Worm (Caenorhabditis elegans): Measurements from ENCODE around the gene rpb-8.

rpb-8 gene

ce11 chrIII:4930154-4930679, 12.4 kb upstream of the rpb-8 start, which contains the start of gene set-2 (continued):
- TF ChIP-seq fos-1 (tag; optimal IDR thresholded peaks at IDR 0.05): peak; percentile 14
- TF ChIP-seq nhr-6 (tag; optimal IDR thresholded peaks at IDR 0.05): no peak
- TF ChIP-seq F13H6.1 (tag; optimal IDR thresholded peaks at IDR 0.05): peak; percentile 65
- TF ChIP-seq nhr-21 (tag; optimal IDR thresholded peaks at IDR 0.05): no peak
- TF ChIP-seq blmp-1 (tag; optimal IDR thresholded peaks at IDR 0.05; ENCODE audit: insufficient read depth): no peak
- TF ChIP-seq nhr-10 (tag; optimal IDR thresholded peaks at IDR 0.05): no peak
- TF ChIP-seq alr-1 (tag; optimal IDR thresholded peaks at IDR 0.05): no peak
- no peak for TF ChIP-seq unc-62 (GFP tag; optimal IDR thresholded peaks at IDR 0.05)
- TF ChIP-seq elt-1 (tag; optimal IDR thresholded peaks at IDR 0.05): no peak
- no peak for TF ChIP-seq mdl-1 (tag; optimal IDR thresholded peaks at IDR 0.05)
- no peak for TF ChIP-seq mbf-1 (tag; optimal IDR thresholded peaks at IDR 0.05)
- no peak for TF ChIP-seq ceh-16 (tag; optimal IDR thresholded peaks at IDR 0.05)
- peak; percentile 92 for TF ChIP-seq gmeb-1 (tag; optimal IDR thresholded peaks at IDR 0.05)
- TF ChIP-seq C34F6.9 (tag; optimal IDR thresholded peaks at IDR 0.05): peak; percentile 52
- TF ChIP-seq lsy-2 (tag; optimal IDR thresholded peaks at IDR 0.05): peak; percentile 6 to 76
- peak; percentile 2 for TF ChIP-seq ztf-4 (tag; optimal IDR thresholded peaks at IDR 0.05)
- TF ChIP-seq zag-1 (tag; optimal IDR thresholded peaks at IDR 0.05): no peak
- TF ChIP-seq nhr-25 (tag; optimal IDR thresholded peaks at IDR 0.05): peak; percentile 64
- no peak for TF ChIP-seq skn-1 (tag; optimal IDR thresholded peaks at IDR 0.05)
- TF ChIP-seq ztf-1 (GFP tag; conservative IDR thresholded peaks at IDR 0.05): no peak
- TF ChIP-seq ceh-82 (tag; optimal IDR thresholded peaks at IDR 0.05): no peak
- TF ChIP-seq sem-4 (tag; optimal IDR thresholded peaks at IDR 0.05): peak; percentile 16
- TF ChIP-seq unc-55 (GFP tag; optimal IDR thresholded peaks at IDR 0.05): peak; percentile 60
- TF ChIP-seq nhr-129 (tag; optimal IDR thresholded peaks at IDR 0.05): no peak
- TF ChIP-seq lin-13 (GFP tag; optimal IDR thresholded peaks at IDR 0.05): peak; percentile 64
- peak; percentile 70 for TF ChIP-seq crh-2 (tag; optimal IDR thresholded peaks at IDR 0.05)

DNA sequence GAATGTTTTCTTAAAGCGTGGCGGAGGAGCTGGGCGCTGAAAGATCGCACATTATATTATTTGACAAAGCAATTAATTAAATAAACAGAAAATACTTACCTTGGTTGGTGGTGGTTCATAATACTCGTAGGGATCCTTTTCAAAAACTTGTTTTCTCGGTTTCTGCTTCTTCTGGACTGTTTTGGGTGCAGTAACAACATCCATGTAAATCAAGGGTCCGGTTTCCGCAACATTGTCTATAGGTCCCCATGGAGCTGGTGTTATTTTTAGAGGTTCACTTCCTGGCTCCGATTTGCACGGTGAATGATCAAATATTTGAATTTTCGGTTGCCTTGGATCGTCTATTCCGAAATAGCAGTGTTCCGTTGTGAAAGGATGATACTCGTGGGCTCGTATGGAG, 6.3 kb upstream of the rpb-8 start:
- TF ChIP-seq sma-9 (GFP tag; optimal IDR thresholded peaks at IDR 0.05) (no peak), sma-9 (tag; optimal IDR thresholded peaks at IDR 0.05) (no peak), nhr-21 (tag; optimal IDR thresholded peaks at IDR 0.05) (no peak), ztf-11 (tag; optimal IDR thresholded peaks at IDR 0.05) (no peak), sem-4 (tag; optimal IDR thresholded peaks at IDR 0.05) (no peak), mab-5 (tag; optimal IDR thresholded peaks at IDR 0.05) (no peak), gmeb-1 (tag; optimal IDR thresholded peaks at IDR 0.05) (no peak), skn-1 (tag; optimal IDR thresholded peaks at IDR 0.05) (no peak), nhr-6 (tag; optimal IDR thresholded peaks at IDR 0.05) (no peak), ztf-4 (tag; optimal IDR thresholded peaks at IDR 0.05) (no peak), unc-55 (GFP tag; optimal IDR thresholded peaks at IDR 0.05) (no peak), dmd-4 (tag; optimal IDR thresholded peaks at IDR 0.05) (no peak), mdl-1 (tag; optimal IDR thresholded peaks at IDR 0.05) (no peak)

- TF ChIP-seq nhr-25 (tag; optimal IDR thresholded peaks at IDR 0.05) (peak; percentile 20), sma-3 (GFP tag; optimal IDR thresholded peaks at IDR 0.05) (peak; percentile 69), lsy-2 (tag; optimal IDR thresholded peaks at IDR 0.05) (peak in 1 of 2 experiments; percentile 46), F13H6.1 (tag; optimal IDR thresholded peaks at IDR 0.05) (peak; percentile 1), gmeb-1 (tag; optimal IDR thresholded peaks at IDR 0.05) (peak; percentile 23), lin-11 (tag; optimal IDR thresholded peaks at IDR 0.05) (peak; percentile 57)
Measured at ce11 chrIII:4922020-4922419, 4.2 kb upstream of the rpb-8 start, which contains the start of gene mmab-1. TSS of gene mmab-1 (minus strand) at chrIII:4922114.

DNA sequence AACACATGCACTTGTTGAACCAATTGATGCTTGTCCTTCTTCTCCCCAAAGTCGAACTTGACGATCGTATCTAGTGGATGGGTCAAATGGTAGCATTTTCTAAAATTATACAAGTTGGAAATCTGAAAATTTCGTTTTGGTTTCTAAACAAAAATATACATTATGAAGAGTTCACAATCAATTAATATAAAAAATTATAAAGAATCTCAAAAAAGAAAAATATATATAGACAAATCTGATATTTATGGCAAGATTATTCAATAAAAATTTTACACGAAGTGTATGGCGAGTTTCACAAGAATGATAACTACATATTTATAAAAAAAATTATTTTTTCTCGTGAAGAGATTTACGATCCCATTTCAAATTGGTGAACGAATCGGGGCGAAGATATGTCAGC, 2.4 kb upstream of the rpb-8 start, which contains the start of gene ula-1:
TSS of gene ula-1 (minus strand) at position 101 of the 400 bp plus-strand sequence.
- TF ChIP-seq sma-3 (GFP tag; optimal IDR thresholded peaks at IDR 0.05) (no peak), nhr-12 (tag; optimal IDR thresholded peaks at IDR 0.05) (no peak), dmd-4 (tag; optimal IDR thresholded peaks at IDR 0.05) (no peak), lin-11 (tag; optimal IDR thresholded peaks at IDR 0.05) (no peak)

ce11 chrIII:4918906-4919305, 1.1 kb upstream of the rpb-8 start:
- TF ChIP-seq peb-1 (tag; optimal IDR thresholded peaks at IDR 0.05): no peak
- TF ChIP-seq unc-39 (tag; optimal IDR thresholded peaks at IDR 0.05): no peak
- no peak for TF ChIP-seq ceh-16 (tag; optimal IDR thresholded peaks at IDR 0.05)
- TF ChIP-seq ama-1 (optimal IDR thresholded peaks at IDR 0.05): no peak
- no peak for TF ChIP-seq skn-1 (tag; optimal IDR thresholded peaks at IDR 0.05)
- TF ChIP-seq nhr-11 (tag; optimal IDR thresholded peaks at IDR 0.05): no peak
- TF ChIP-seq mab-5 (tag; optimal IDR thresholded peaks at IDR 0.05): no peak
- no peak for TF ChIP-seq dmd-4 (tag; optimal IDR thresholded peaks at IDR 0.05)
- TF ChIP-seq snpc-4 (tag; optimal IDR thresholded peaks at IDR 0.05): no peak
- TF ChIP-seq mbf-1 (tag; optimal IDR thresholded peaks at IDR 0.05): no peak
- no peak for TF ChIP-seq blmp-1 (tag; optimal IDR thresholded peaks at IDR 0.05; ENCODE audit: insufficient read depth)
- TF ChIP-seq gmeb-1 (tag; optimal IDR thresholded peaks at IDR 0.05): no peak
- no peak for TF ChIP-seq nhr-129 (tag; optimal IDR thresholded peaks at IDR 0.05)
- no peak for TF ChIP-seq sma-3 (GFP tag; optimal IDR thresholded peaks at IDR 0.05)
